Worm (Caenorhabditis elegans) whole organism, L1 larva: ENCODE measurements around the gene znf-593.

Experiments
- C16A3.4 ChIP-seq: fragments of 150-350 bp; optimal IDR thresholded peaks from 2 replicates; lab custom pipeline; 2014; ENCODE audit warnings: missing biosample characterization, missing genetic modification characterization
- Y116A8C.19 ChIP-seq: sonication (generic microtip); optimal IDR thresholded peaks from 2 replicates; lab custom pipeline; 2016; ENCODE audit warnings: missing compliant biosample characterization, missing genetic modification characterization, borderline replicate concordance
- aha-1 ChIP-seq: fragments of 150-350 bp; optimal IDR thresholded peaks from 2 replicates; lab custom pipeline; 2014; ENCODE audit warnings: missing biosample characterization, missing genetic modification characterization
- alr-1 ChIP-seq: fragments of 200-800 bp; sonication (Bioruptor generic); optimal IDR thresholded peaks from 2 replicates; lab custom pipeline; 2018; ENCODE audit warnings: borderline replicate concordance, mild to moderate bottlenecking, missing genetic modification characterization, missing compliant biosample characterization
- aly-2 ChIP-seq: fragments of 150-350 bp; optimal IDR thresholded peaks from 2 replicates; lab custom pipeline; 2014; ENCODE audit warnings: missing biosample characterization, missing genetic modification characterization
- blmp-1 ChIP-seq: fragments of 150-350 bp; optimal IDR thresholded peaks from 2 replicates; lab custom pipeline; 2014; ENCODE audit warnings: missing biosample characterization, missing genetic modification characterization
- ceh-63 ChIP-seq: fragments of 200-800 bp; sonication (Bioruptor generic); optimal IDR thresholded peaks from 2 replicates; lab custom pipeline; 2018; ENCODE audit warnings: mild to moderate bottlenecking, missing genetic modification characterization, missing compliant biosample characterization
- ceh-8 ChIP-seq: fragments of 200-800 bp; sonication (Bioruptor generic); optimal IDR thresholded peaks from 2 replicates; lab custom pipeline; 2018; ENCODE audit warnings: mild to moderate bottlenecking, missing genetic modification characterization, moderate library complexity, missing compliant biosample characterization
- ceh-82 ChIP-seq, 3 experiments: fragments of 150-350 bp in 1 of 3; sonication (generic microtip) in 2 of 3; optimal IDR thresholded peaks; 2 replicates each; lab custom pipeline; 2014 to 2017; ENCODE audit warnings: missing biosample characterization in 3 of 3, missing genetic modification characterization in 3 of 3
- ceh-88 ChIP-seq: fragments of 200-800 bp; sonication (Bioruptor generic); IDR thresholded peaks from 2 replicates; pipeline ENCODE4 v1.3.6; 2022; ENCODE audit warnings: missing genetic modification characterization, missing compliant biosample characterization
- ceh-90 ChIP-seq: sonication (generic microtip); optimal IDR thresholded peaks from 2 replicates; lab custom pipeline; 2016; ENCODE audit warnings: missing genetic modification characterization, missing compliant biosample characterization
- dsc-1 ChIP-seq: sonication (generic microtip); optimal IDR thresholded peaks from 2 replicates; lab custom pipeline; 2016; ENCODE audit warnings: mild to moderate bottlenecking, missing genetic modification characterization, missing compliant biosample characterization
- efl-1 ChIP-seq, 4 experiments: fragments of 150-350 bp; optimal IDR thresholded peaks in 3 of 4; peaks in 1 of 4; 1 replicate in 1 of 4; 2 replicates in 3 of 4; lab custom pipeline; 2014; ENCODE audit warnings: missing biosample characterization in 2 of 4, missing genetic modification characterization in 2 of 4, missing genetic modification reagents in 2 of 4
- efl-3 ChIP-seq: fragments of 200-800 bp; sonication (Bioruptor generic); optimal IDR thresholded peaks from 2 replicates; lab custom pipeline; 2018; ENCODE audit warnings: mild to moderate bottlenecking, missing genetic modification characterization, missing compliant biosample characterization
- elt-3 ChIP-seq, 6 experiments: fragments of 150-350 bp in 1 of 6; sonication (generic microtip); optimal IDR thresholded peaks; 2 replicates each; lab custom pipeline; 2017 to 2018; ENCODE audit warnings: missing biosample characterization in 6 of 6, missing genetic modification characterization in 6 of 6, inconsistent platforms in 1 of 6
- ets-5 ChIP-seq: fragments of 200-800 bp; sonication (Bioruptor generic); IDR thresholded peaks from 2 replicates; pipeline ENCODE4 v1.3.6; 2022; ENCODE audit warnings: missing genetic modification characterization, missing compliant biosample characterization
- fkh-10 ChIP-seq: sonication (generic microtip); optimal IDR thresholded peaks from 2 replicates; lab custom pipeline; 2017; ENCODE audit warnings: missing biosample characterization, missing genetic modification reagents, missing genetic modification characterization
- fkh-4 ChIP-seq: sonication (generic microtip); optimal IDR thresholded peaks from 2 replicates; lab custom pipeline; 2016; ENCODE audit warnings: missing compliant biosample characterization, missing genetic modification characterization, borderline replicate concordance
- grh-1 ChIP-seq: fragments of 200-800 bp; sonication (Bioruptor generic); IDR thresholded peaks from 2 replicates; pipeline ENCODE4 v1.3.6; 2022; ENCODE audit warnings: missing genetic modification reagents, missing genetic modification characterization, missing compliant biosample characterization
- hlh-17 ChIP-seq: fragments of 200-800 bp; sonication (Bioruptor generic); optimal IDR thresholded peaks from 2 replicates; lab custom pipeline; 2018; ENCODE audit warnings: missing genetic modification characterization, mild to moderate bottlenecking, missing compliant biosample characterization, moderate library complexity, borderline replicate concordance
- hlh-4 ChIP-seq: sonication (generic microtip); optimal IDR thresholded peaks from 2 replicates; lab custom pipeline; 2016; ENCODE audit warnings: mild to moderate bottlenecking, missing genetic modification characterization, missing compliant biosample characterization
- jun-1 ChIP-seq: fragments of 150-350 bp; optimal IDR thresholded peaks from 2 replicates; lab custom pipeline; 2014; ENCODE audit warnings: missing biosample characterization, missing genetic modification reagents, missing genetic modification characterization
- lin-15B ChIP-seq: fragments of 150-350 bp; sonication (generic microtip); optimal IDR thresholded peaks from 3 replicates; lab custom pipeline; 2014; ENCODE audit warnings: missing biosample characterization, missing genetic modification characterization
- lin-35 ChIP-seq, 2 experiments: fragments of 150-350 bp; optimal IDR thresholded peaks; 2 replicates each; lab custom pipeline; 2014; ENCODE audit warnings: missing biosample characterization in 2 of 2, missing genetic modification characterization in 2 of 2, missing genetic modification reagents in 2 of 2
- lsy-2 ChIP-seq, 2 experiments: fragments of 150-350 bp; optimal IDR thresholded peaks; 2 replicates each; lab custom pipeline; 2014; ENCODE audit warnings: missing biosample characterization in 2 of 2, missing genetic modification characterization in 2 of 2
- mab-9 ChIP-seq: fragments of 200-800 bp; sonication (Bioruptor generic); IDR thresholded peaks from 2 replicates; pipeline ENCODE4 v1.3.6; 2022; ENCODE audit warnings: missing genetic modification reagents, missing genetic modification characterization, missing compliant biosample characterization
- mef-2 ChIP-seq: fragments of 150-350 bp; optimal IDR thresholded peaks from 2 replicates; lab custom pipeline; 2014; ENCODE audit warnings: missing biosample characterization, missing genetic modification characterization
- nhr-11 ChIP-seq: fragments of 150-350 bp; optimal IDR thresholded peaks from 2 replicates; lab custom pipeline; 2014; ENCODE audit warnings: missing biosample characterization, missing genetic modification characterization
- nhr-12 ChIP-seq: sonication (generic microtip); optimal IDR thresholded peaks from 2 replicates; lab custom pipeline; 2017; ENCODE audit warnings: missing biosample characterization, missing genetic modification characterization
- nhr-19 ChIP-seq: fragments of 200-800 bp; sonication (Bioruptor generic); conservative IDR thresholded peaks from 2 replicates; pipeline ENCODE4 v1.3.6; 2022; ENCODE audit warnings: missing genetic modification characterization, missing compliant biosample characterization
- nhr-237 ChIP-seq: fragments of 150-350 bp; optimal IDR thresholded peaks from 2 replicates; lab custom pipeline; 2014; ENCODE audit warnings: missing biosample characterization, missing genetic modification characterization
- nhr-28 ChIP-seq: fragments of 150-350 bp; optimal IDR thresholded peaks from 2 replicates; lab custom pipeline; 2014; ENCODE audit warnings: missing biosample characterization, missing genetic modification characterization
- nhr-71 ChIP-seq: sonication (generic microtip); optimal IDR thresholded peaks from 2 replicates; lab custom pipeline; 2016; ENCODE audit warnings: mild to moderate bottlenecking, missing genetic modification characterization, moderate library complexity, missing compliant biosample characterization
- nhr-76 ChIP-seq: sonication (generic microtip); optimal IDR thresholded peaks from 2 replicates; lab custom pipeline; 2017; ENCODE audit warnings: missing biosample characterization, missing genetic modification characterization
- nhr-84 ChIP-seq: sonication (generic microtip); optimal IDR thresholded peaks from 2 replicates; lab custom pipeline; 2017; ENCODE audit warnings: missing biosample characterization, missing genetic modification characterization
- nhr-85 ChIP-seq: sonication (generic microtip); peaks from one replicate; lab custom pipeline; 2016; ENCODE audit warnings: missing genetic modification characterization, inconsistent platforms, missing compliant biosample characterization
- pag-3 ChIP-seq: sonication (generic microtip); optimal IDR thresholded peaks from 2 replicates; lab custom pipeline; 2017; ENCODE audit warnings: missing genetic modification characterization, mild to moderate bottlenecking, missing compliant biosample characterization, antibody characterized with exemption, borderline replicate concordance; ENCODE audit not compliant: insufficient read depth
- snpc-4 ChIP-seq: fragments of 150-350 bp; optimal IDR thresholded peaks from 2 replicates; lab custom pipeline; 2014; ENCODE audit warnings: missing biosample characterization, missing genetic modification characterization
- snu-23 ChIP-seq: sonication (generic microtip); optimal IDR thresholded peaks from 2 replicates; lab custom pipeline; 2016; ENCODE audit warnings: missing genetic modification characterization, missing compliant biosample characterization
- sox-4 ChIP-seq: sonication (generic microtip); optimal IDR thresholded peaks from 2 replicates; lab custom pipeline; 2016; ENCODE audit warnings: missing genetic modification characterization, missing compliant biosample characterization
- swsn-7 ChIP-seq: sonication (generic microtip); optimal IDR thresholded peaks from 2 replicates; lab custom pipeline; 2016; ENCODE audit warnings: missing genetic modification characterization, missing compliant biosample characterization
- tbx-2 ChIP-seq: sonication (generic microtip); optimal IDR thresholded peaks from 2 replicates; lab custom pipeline; 2016; ENCODE audit warnings: missing genetic modification characterization, missing compliant biosample characterization
- tlp-1 ChIP-seq: fragments of 150-350 bp; optimal IDR thresholded peaks from 2 replicates; lab custom pipeline; 2014; ENCODE audit warnings: missing biosample characterization, missing genetic modification characterization
- unc-130 ChIP-seq: fragments of 150-350 bp; optimal IDR thresholded peaks from 2 replicates; lab custom pipeline; 2017; ENCODE audit warnings: missing biosample characterization, missing genetic modification characterization, inconsistent platforms
- unc-30 ChIP-seq: sonication (generic microtip); optimal IDR thresholded peaks from 2 replicates; lab custom pipeline; 2017; ENCODE audit warnings: missing biosample characterization, missing genetic modification characterization
- xbp-1 ChIP-seq: sonication (generic microtip); optimal IDR thresholded peaks from 2 replicates; lab custom pipeline; 2016; ENCODE audit warnings: missing genetic modification characterization, missing compliant biosample characterization
- zip-4 ChIP-seq: fragments of 200-800 bp; sonication (Bioruptor generic); optimal IDR thresholded peaks from 2 replicates; lab custom pipeline; 2018; ENCODE audit warnings: mild to moderate bottlenecking, missing genetic modification characterization, moderate library complexity, missing compliant biosample characterization
- ztf-4 ChIP-seq: fragments of 150-350 bp; optimal IDR thresholded peaks from 2 replicates; lab custom pipeline; 2014; ENCODE audit warnings: missing biosample characterization, missing genetic modification characterization

znf-593 gene

ce11 chrIII:11930899-11931298 lies 12.4 kb upstream of the znf-593 start:
- TF ChIP-seq nhr-85 (tag; lab: Kevin White, UChicago) (no peak), nhr-19 (GFP tag; lab: Robert Waterston, UW) (0 out of 2 replicates have a peak, but pooled peaks have one; percentile 2), efl-1 (optimal IDR thresholded peaks at IDR 0.05; lab: Kevin White, UChicago) (no peak), efl-1 (GFP tag; optimal IDR thresholded peaks at IDR 0.05 in 1 of 2; lab: Kevin White, UChicago) (peak in 1 of 2 experiments; percentile 54), ceh-90 (tag; lab: Kevin White, UChicago) (no peak), unc-130 (tag; lab: Kevin White, UChicago) (no peak), ceh-82 (tag; optimal IDR thresholded peaks at IDR 0.05; lab: Kevin White, UChicago) (no peak)
- TF ChIP-seq, all 84 proteins: peak for 2

ce11 chrIII:11923586-11923985 lies 5.1 kb upstream of the znf-593 start, which contains the start of gene nft-1:
TSS of gene nft-1 (plus strand) at chrIII:11923886.
- TF ChIP-seq ets-5 (GFP tag; lab: Robert Waterston, UW), result no peak
- TF ChIP-seq efl-1 (optimal IDR thresholded peaks at IDR 0.05; lab: Kevin White, UChicago), result no peak
- peak in 1 of 2 experiments; percentile 2 for TF ChIP-seq efl-1 (GFP tag; optimal IDR thresholded peaks at IDR 0.05 in 1 of 2; lab: Kevin White, UChicago)
- TF ChIP-seq, all 84 proteins: peak for 1

DNA sequence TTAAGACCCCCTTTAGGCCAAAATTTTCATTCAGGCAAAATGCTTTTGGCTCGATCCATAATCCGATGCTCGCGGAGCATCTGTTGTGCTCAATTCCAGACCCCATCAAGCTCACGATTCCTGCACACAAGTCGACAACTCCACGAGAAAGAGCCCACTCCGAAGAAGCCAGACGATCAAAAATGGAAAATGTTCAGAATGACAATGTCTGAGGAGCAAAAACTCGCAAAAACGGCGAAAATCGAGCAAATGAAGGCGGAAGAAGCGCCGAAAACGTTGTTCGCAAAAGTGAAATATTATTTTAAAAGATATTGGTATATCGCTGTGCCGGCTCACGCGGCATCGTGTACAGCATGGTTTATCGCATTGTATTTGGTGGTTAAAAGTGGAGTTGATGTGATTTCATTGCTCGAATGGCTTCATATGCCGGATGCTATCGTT lies 3.2 kb upstream of the znf-593 start, which contains the start of gene Y56A3A.22:
Y56A3A.22 (plus strand) TSS at position 35 of the 441 bp plus-strand sequence.
- TF ChIP-seq ceh-63 (GFP tag; lab: Kevin White, UChicago) (no peak), nhr-12 (no peak), zip-4 (GFP tag; lab: Kevin White, UChicago) (peak; percentile 27), lsy-2 (tag; optimal IDR thresholded peaks at IDR 0.05; lab: Kevin White, UChicago) (peak in 1 of 2 experiments; percentile 7), fkh-10 (GFP tag; lab: Kevin White, UChicago) (no peak), dsc-1 (tag; lab: Kevin White, UChicago) (no peak), snu-23 (GFP tag; lab: Kevin White, UChicago) (peak; percentile 14), unc-30 (no peak), nhr-76 (tag; lab: Kevin White, UChicago) (no peak), elt-3 (tag; optimal IDR thresholded peaks at IDR 0.05; lab: Kevin White, UChicago) (no peak), C16A3.4 (tag; lab: Kevin White, UChicago) (no peak), jun-1 (tag; lab: Kevin White, UChicago) (no peak), blmp-1 (tag; lab: Kevin White, UChicago) (no peak), fkh-4 (tag; lab: Kevin White, UChicago) (no peak), nhr-237 (tag; lab: Kevin White, UChicago) (no peak), lin-15B (tag; lab: Kevin White, UChicago) (no peak), sox-4 (tag; lab: Kevin White, UChicago) (no peak), aly-2 (peak; percentile 70), pag-3 (no peak), tbx-2 (tag; lab: Kevin White, UChicago) (peak; percentile 7), nhr-71 (tag; lab: Kevin White, UChicago) (peak; percentile 62), swsn-7 (no peak), nhr-11 (tag; lab: Kevin White, UChicago) (no peak), unc-130 (tag; lab: Kevin White, UChicago) (no peak), ceh-88 (GFP tag; lab: Robert Waterston, UW) (no peak), tlp-1 (tag; lab: Kevin White, UChicago) (no peak), aha-1 (tag; lab: Kevin White, UChicago) (no peak), ceh-8 (no peak), nhr-28 (no peak), lin-35 (GFP tag; optimal IDR thresholded peaks at IDR 0.05; lab: Kevin White, UChicago) (peak in 1 of 2 experiments; percentile 29), ztf-4 (tag; lab: Kevin White, UChicago) (peak; percentile 80), ceh-90 (tag; lab: Kevin White, UChicago) (no peak), hlh-4 (no peak), efl-3 (GFP tag; lab: Kevin White, UChicago) (no peak), alr-1 (tag; lab: Kevin White, UChicago) (no peak), mef-2 (tag; lab: Kevin White, UChicago) (no peak), xbp-1 (tag; lab: Kevin White, UChicago) (no peak), Y116A8C.19 (tag; lab: Kevin White, UChicago) (no peak), snpc-4 (tag; lab: Kevin White, UChicago) (no peak), mab-9 (GFP tag; lab: Robert Waterston, UW) (no peak), grh-1 (GFP tag; lab: Robert Waterston, UW) (peak; percentile 25), hlh-17 (GFP tag; lab: Kevin White, UChicago) (peak; percentile 43), nhr-84 (no peak), ceh-82 (tag; optimal IDR thresholded peaks at IDR 0.05; lab: Kevin White, UChicago) (no peak)
